Fruit fly (Drosophila melanogaster): Measurements from ENCODE around the gene comt.

DNA sequence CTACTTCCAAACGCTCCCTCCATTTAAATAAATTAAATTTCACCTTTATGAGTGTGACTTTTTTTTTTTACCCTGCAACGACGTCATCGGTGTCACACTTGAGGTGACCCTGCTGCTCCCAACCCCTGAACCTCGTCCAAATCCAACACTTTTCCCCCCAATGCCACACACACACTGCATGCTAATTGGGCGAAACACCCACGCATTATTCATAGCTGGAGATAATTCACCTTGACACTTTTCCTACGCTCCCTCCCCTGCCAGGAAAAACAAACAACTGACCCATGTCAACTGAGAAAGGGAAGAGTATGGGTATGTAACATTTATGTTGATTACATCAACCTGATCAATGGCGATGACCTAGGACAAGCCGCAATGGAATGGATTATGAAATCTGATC lies 39.5 kb upstream of the comt start:
- TF ChIP-seq kay (GFP tag; ENCODE audit: borderline replicate concordance) (no peak), cnc (optimal IDR thresholded peaks at IDR 0.05) (no peak), pad (GFP tag; optimal IDR thresholded peaks at IDR 0.05) (no peak), Hr96 (GFP tag; optimal IDR thresholded peaks at IDR 0.05) (no peak), CG33017 (tag; optimal IDR thresholded peaks at IDR 0.05) (no peak), CG5204 (GFP tag; optimal IDR thresholded peaks at IDR 0.05) (no peak), Mnt (GFP tag; optimal IDR thresholded peaks at IDR 0.05) (no peak), tj (GFP tag; optimal IDR thresholded peaks at IDR 0.05) (no peak)

Measured in whole organism, adult.